Fruit fly (Drosophila melanogaster) whole organism, embryonic: ENCODE measurements around the gene CG9986.

Source experiments
- Abd-B ChIP-seq: fragments of 200-800 bp; sonication (Bioruptor generic); optimal IDR thresholded peaks from 2 replicates; lab custom pipeline; 2018; ENCODE audit warnings: missing biosample characterization, mild to moderate bottlenecking, missing genetic modification characterization, moderate library complexity
- Bteb2 ChIP-seq: fragments of 200-800 bp; sonication (Bioruptor generic); optimal IDR thresholded peaks from 2 replicates; lab custom pipeline; 2016; ENCODE audit warnings: missing biosample characterization, missing genetic modification characterization
- CG11560 ChIP-seq: fragments of 200-800 bp; sonication (Bioruptor generic); IDR thresholded peaks from 3 replicates; pipeline ENCODE4 v1.3.6; 2022; ENCODE audit warnings: missing biosample characterization, missing genetic modification characterization
- CG11695 ChIP-seq: fragments of 200-800 bp; sonication (Bioruptor generic); IDR thresholded peaks from 3 replicates; pipeline ENCODE4 v1.3.6; 2022; ENCODE audit warnings: missing biosample characterization, missing genetic modification characterization
- CG13296 ChIP-seq: fragments of 200-800 bp; sonication (Bioruptor generic); optimal IDR thresholded peaks from 3 replicates; lab custom pipeline; 2018; ENCODE audit warnings: missing biosample characterization, mild to moderate bottlenecking, missing genetic modification characterization
- CG15073 ChIP-seq: fragments of 200-800 bp; sonication (Bioruptor generic); optimal IDR thresholded peaks from 2 replicates; lab custom pipeline; 2016; ENCODE audit warnings: missing biosample characterization, missing genetic modification characterization
- CG1792 ChIP-seq: fragments of 200-800 bp; sonication (Bioruptor generic); optimal IDR thresholded peaks from 2 replicates; lab custom pipeline; 2016; ENCODE audit warnings: missing biosample characterization, missing genetic modification characterization
- CG2202 ChIP-seq: fragments of 200-800 bp; sonication (Bioruptor generic); optimal IDR thresholded peaks from 2 replicates; lab custom pipeline; 2018; ENCODE audit warnings: missing biosample characterization, mild to moderate bottlenecking, missing genetic modification characterization
- CG3995 ChIP-seq: fragments of 200-800 bp; sonication (Bioruptor generic); optimal IDR thresholded peaks from 3 replicates; lab custom pipeline; 2016; ENCODE audit warnings: missing biosample characterization, missing genetic modification characterization
- CG7745 ChIP-seq: fragments of 200-800 bp; sonication (Bioruptor generic); optimal IDR thresholded peaks from 2 replicates; lab custom pipeline; 2018; ENCODE audit warnings: missing biosample characterization, mild to moderate bottlenecking, missing genetic modification characterization, moderate library complexity
- CG7987 ChIP-seq: fragments of 200-800 bp; sonication (Bioruptor generic); optimal IDR thresholded peaks from 2 replicates; lab custom pipeline; 2018; ENCODE audit warnings: missing biosample characterization, mild to moderate bottlenecking, missing genetic modification characterization, moderate library complexity
- CG8765 ChIP-seq: fragments of 200-800 bp; sonication (Bioruptor generic); IDR thresholded peaks from 2 replicates; pipeline ENCODE4 v1.3.6; 2022; ENCODE audit warnings: missing biosample characterization, missing genetic modification characterization
- CG8924 ChIP-seq: fragments of 200-800 bp; optimal IDR thresholded peaks from 3 replicates; lab custom pipeline; 2019; ENCODE audit warnings: missing biosample characterization, mild to moderate bottlenecking, missing genetic modification characterization, moderate library complexity
- CkIIα-i1 ChIP-seq: fragments of 200-800 bp; sonication (Bioruptor generic); IDR thresholded peaks from 2 replicates; pipeline ENCODE4 v1.3.6; 2022; ENCODE audit warnings: missing biosample characterization, missing genetic modification characterization
- D ChIP-seq, 2 experiments: fragments of 200-800 bp in 1 of 2; fragments of >200 bp in 1 of 2; sonication (Bioruptor generic) in 1 of 2; optimal IDR thresholded peaks; 2 replicates in 1 of 2; 3 replicates in 1 of 2; lab custom pipeline; 2017; ENCODE audit warnings: mild to moderate bottlenecking in 1 of 2, missing biosample characterization in 1 of 2, missing genetic modification characterization in 1 of 2, missing genetic modification reagents in 1 of 2
- Dfd ChIP-seq, 2 experiments: fragments of >200 bp; optimal IDR thresholded peaks; 2 replicates each; lab custom pipeline; 2017; ENCODE audit warnings: missing biosample characterization in 2 of 2, missing genetic modification characterization in 2 of 2
- Dp ChIP-seq: fragments of 200-800 bp; sonication (Bioruptor generic); optimal IDR thresholded peaks from 2 replicates; lab custom pipeline; 2018; ENCODE audit warnings: missing biosample characterization, mild to moderate bottlenecking, missing genetic modification characterization, moderate library complexity
- Ets65A ChIP-seq: fragments of 200-800 bp; sonication (Bioruptor generic); peaks from one replicate; lab custom pipeline; 2016; ENCODE audit warnings: missing biosample characterization, missing genetic modification characterization
- Gsc ChIP-seq: fragments of 200-800 bp; sonication (Bioruptor generic); IDR thresholded peaks from 2 replicates; pipeline ENCODE4 v1.3.6; 2022; ENCODE audit warnings: missing biosample characterization, missing genetic modification characterization
- Hr39 ChIP-seq: fragments of >200 bp; optimal IDR thresholded peaks from 2 replicates; lab custom pipeline; 2017
- Mad ChIP-seq: fragments of 200-800 bp; sonication (Bioruptor generic); optimal IDR thresholded peaks from 2 replicates; lab custom pipeline; 2016; ENCODE audit warnings: missing biosample characterization, missing genetic modification characterization
- NfI ChIP-seq: fragments of 200-800 bp; sonication (Bioruptor generic); optimal IDR thresholded peaks from 3 replicates; lab custom pipeline; 2018; ENCODE audit warnings: missing biosample characterization, mild to moderate bottlenecking, missing genetic modification characterization, moderate library complexity
- Optix ChIP-seq: fragments of 200-800 bp; sonication (Bioruptor generic); IDR thresholded peaks from 3 replicates; pipeline ENCODE4 v1.3.6; 2022; ENCODE audit warnings: missing biosample characterization, missing genetic modification characterization
- Pdp1 ChIP-seq, 2 experiments: fragments of 200-800 bp; sonication (Bioruptor generic); optimal IDR thresholded peaks; 3 replicates each; lab custom pipeline; 2016; ENCODE audit warnings: missing biosample characterization in 2 of 2, missing genetic modification characterization in 2 of 2, mild to moderate bottlenecking in 1 of 2, moderate library complexity in 1 of 2
- Rfx ChIP-seq: fragments of 200-800 bp; sonication (Bioruptor generic); IDR thresholded peaks from 2 replicates; pipeline ENCODE4 v1.3.6; 2022; ENCODE audit warnings: missing biosample characterization, missing genetic modification characterization
- Six4 ChIP-seq: fragments of 200-800 bp; sonication (Bioruptor generic); optimal IDR thresholded peaks from 2 replicates; lab custom pipeline; 2016; ENCODE audit warnings: missing biosample characterization, missing genetic modification characterization
- Sry-β ChIP-seq: fragments of 200-800 bp; sonication (Bioruptor generic); optimal IDR thresholded peaks from 2 replicates; lab custom pipeline; 2018; ENCODE audit warnings: missing biosample characterization, mild to moderate bottlenecking, missing genetic modification characterization, moderate library complexity
- Vsx1 ChIP-seq: fragments of 200-800 bp; sonication (Bioruptor generic); optimal IDR thresholded peaks from 2 replicates; lab custom pipeline; 2017; ENCODE audit warnings: missing biosample characterization, mild to moderate bottlenecking, missing genetic modification characterization, missing genetic modification reagents
- Xbp1 ChIP-seq: fragments of 200-800 bp; sonication (Bioruptor generic); optimal IDR thresholded peaks from 3 replicates; lab custom pipeline; 2016; ENCODE audit warnings: missing biosample characterization, mild to moderate bottlenecking, missing genetic modification characterization
- ac ChIP-seq: fragments of 200-800 bp; sonication (Bioruptor generic); optimal IDR thresholded peaks from 3 replicates; lab custom pipeline; 2017; ENCODE audit warnings: missing biosample characterization, mild to moderate bottlenecking, missing genetic modification characterization
- crol ChIP-seq: fragments of 200-800 bp; sonication (Bioruptor generic); IDR thresholded peaks from 2 replicates; pipeline ENCODE4 v1.3.6; 2022; ENCODE audit warnings: missing biosample characterization, missing genetic modification characterization
- dmrt99B ChIP-seq: fragments of 200-800 bp; sonication (Bioruptor generic); optimal IDR thresholded peaks from 2 replicates; lab custom pipeline; 2018; ENCODE audit warnings: missing biosample characterization, mild to moderate bottlenecking, missing genetic modification characterization, moderate library complexity
- ems ChIP-seq: fragments of 200-800 bp; sonication (Bioruptor generic); optimal IDR thresholded peaks from 3 replicates; lab custom pipeline; 2016; ENCODE audit warnings: missing biosample characterization, missing genetic modification characterization
- h ChIP-seq: fragments of >200 bp; optimal IDR thresholded peaks from 2 replicates; lab custom pipeline; 2017
- ind ChIP-seq: fragments of 200-800 bp; sonication (Bioruptor generic); optimal IDR thresholded peaks from 3 replicates; lab custom pipeline; 2016; ENCODE audit warnings: missing biosample characterization, missing genetic modification characterization
- inv ChIP-seq: fragments of 200-800 bp; sonication (Bioruptor generic); IDR thresholded peaks from 2 replicates; pipeline ENCODE4 v1.3.6; 2022; ENCODE audit warnings: missing biosample characterization, missing genetic modification characterization; ENCODE audit not compliant: partially characterized antibody
- jigr1 ChIP-seq: fragments of 200-800 bp; sonication (Bioruptor generic); IDR thresholded peaks from 3 replicates; pipeline ENCODE4 v1.3.6; 2022; ENCODE audit warnings: missing biosample characterization, missing genetic modification characterization
- kah ChIP-seq: fragments of 200-800 bp; sonication (Bioruptor generic); optimal IDR thresholded peaks from 2 replicates; lab custom pipeline; 2018; ENCODE audit warnings: missing biosample characterization, mild to moderate bottlenecking, missing genetic modification characterization
- lilli ChIP-seq: fragments of 200-800 bp; sonication (Bioruptor generic); optimal IDR thresholded peaks from 3 replicates; lab custom pipeline; 2016; ENCODE audit warnings: missing biosample characterization, missing genetic modification characterization
- onecut ChIP-seq: fragments of 200-800 bp; sonication (Bioruptor generic); IDR thresholded peaks from 2 replicates; pipeline ENCODE4 v1.3.6; 2022; ENCODE audit warnings: missing biosample characterization, missing genetic modification characterization
- pan ChIP-seq, 4 experiments: fragments of >200 bp in 3 of 4; fragments of 200-800 bp in 1 of 4; sonication (Bioruptor generic) in 1 of 4; optimal IDR thresholded peaks in 3 of 4; IDR thresholded peaks in 1 of 4; 2 replicates each; pipeline versions ENCODE4 v1.3.6 to Lab custom; 2017 to 2022; ENCODE audit warnings: missing biosample characterization in 2 of 4, missing genetic modification characterization in 2 of 4, mixed read lengths in 1 of 4
- psq ChIP-seq: fragments of 200-800 bp; sonication (Bioruptor generic); optimal IDR thresholded peaks from 2 replicates; lab custom pipeline; 2017; ENCODE audit warnings: missing biosample characterization, missing genetic modification characterization
- pum ChIP-seq: fragments of 200-800 bp; sonication (Bioruptor generic); optimal IDR thresholded peaks from 2 replicates; lab custom pipeline; 2016; ENCODE audit warnings: missing biosample characterization, missing genetic modification characterization
- repo ChIP-seq: fragments of 200-800 bp; sonication (Bioruptor generic); optimal IDR thresholded peaks from 2 replicates; lab custom pipeline; 2016; ENCODE audit warnings: missing biosample characterization, missing genetic modification characterization
- run ChIP-seq: fragments of 200-800 bp; sonication (Bioruptor generic); optimal IDR thresholded peaks from 3 replicates; lab custom pipeline; 2018; ENCODE audit warnings: missing biosample characterization, mild to moderate bottlenecking, missing genetic modification characterization
- slou ChIP-seq: fragments of 200-800 bp; sonication (Bioruptor generic); optimal IDR thresholded peaks from 3 replicates; lab custom pipeline; 2016; ENCODE audit warnings: missing biosample characterization, missing genetic modification characterization
- sr ChIP-seq: fragments of 200-800 bp; sonication (Bioruptor generic); IDR thresholded peaks from 3 replicates; pipeline ENCODE4 v1.3.6; 2022; ENCODE audit warnings: missing biosample characterization, missing genetic modification characterization
- tin ChIP-seq: fragments of 200-800 bp; sonication (Bioruptor generic); optimal IDR thresholded peaks from 3 replicates; lab custom pipeline; 2016; ENCODE audit warnings: missing biosample characterization, missing genetic modification characterization
- vfl ChIP-seq: fragments of 200-800 bp; sonication (Bioruptor generic); optimal IDR thresholded peaks from 2 replicates; lab custom pipeline; 2016; ENCODE audit warnings: missing biosample characterization, missing genetic modification characterization
- wek ChIP-seq: fragments of 200-800 bp; sonication (Bioruptor generic); optimal IDR thresholded peaks from 3 replicates; lab custom pipeline; 2018; ENCODE audit warnings: missing biosample characterization, mild to moderate bottlenecking, missing genetic modification characterization, moderate library complexity
- z ChIP-seq: fragments of 200-800 bp; sonication (Bioruptor generic); IDR thresholded peaks from 3 replicates; pipeline ENCODE4 v1.3.6; 2022; ENCODE audit warnings: missing biosample characterization, missing genetic modification characterization
- zen ChIP-seq: fragments of 200-800 bp; sonication (Bioruptor generic); optimal IDR thresholded peaks from 3 replicates; lab custom pipeline; 2018; ENCODE audit warnings: missing biosample characterization, mild to moderate bottlenecking, missing genetic modification characterization, moderate library complexity

The CG9986 gene

DNA sequence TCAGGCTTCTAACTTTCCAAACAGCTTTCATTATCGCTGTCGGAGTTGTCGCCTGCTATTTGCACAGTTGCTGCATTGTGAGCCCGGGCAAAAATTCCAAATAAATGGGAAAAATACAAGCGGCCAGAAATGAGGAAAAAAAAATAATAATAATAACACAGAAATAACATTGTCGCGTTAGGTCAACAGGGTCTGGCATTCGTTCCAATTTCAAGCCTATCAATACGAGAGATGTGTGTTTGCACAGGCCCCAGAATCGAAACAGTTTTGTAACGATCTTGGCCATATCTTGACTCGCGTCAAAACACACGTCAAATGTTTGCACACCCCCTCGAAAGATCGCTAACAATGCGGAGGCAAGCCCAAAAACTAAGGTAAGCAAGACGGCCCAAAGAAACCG lies 49.5 kb upstream of the CG9986 start (continued):
- no peak for TF ChIP-seq lilli (GFP tag; lab: Kevin White, UChicago)
- TF ChIP-seq inv (GFP tag; lab: Robert Waterston, UW): no peak
- peak in 1 of 2 experiments; percentile 15 for TF ChIP-seq Pdp1 (GFP tag; optimal IDR thresholded peaks at IDR 0.05; lab: Kevin White, UChicago)
- no peak for TF ChIP-seq Dfd (GFP tag; optimal IDR thresholded peaks at IDR 0.05; lab: Kevin White, UChicago)
- no peak for TF ChIP-seq CG7745 (tag; lab: Kevin White, UChicago)
- no peak; the same call in 1 of the 2 replicates for TF ChIP-seq onecut (GFP tag; lab: Robert Waterston, UW)
- peak; percentile 58 for TF ChIP-seq CG13296 (GFP tag; lab: Kevin White, UChicago)
- no peak for TF ChIP-seq NfI (GFP tag; lab: Kevin White, UChicago)
- no peak for TF ChIP-seq h (lab: Kevin White, UChicago)
- TF ChIP-seq Rfx: peak; percentile 33; the same call in 1 of the 2 replicates
- no peak for TF ChIP-seq psq (GFP tag; lab: Kevin White, UChicago)
- no peak for TF ChIP-seq Sry-β (GFP tag; lab: Kevin White, UChicago)
- no peak for TF ChIP-seq CG8924 (tag; lab: Kevin White, UChicago)
- peak; percentile 21 for TF ChIP-seq CG7987
- TF ChIP-seq slou (GFP tag; lab: Kevin White, UChicago): no peak
- TF ChIP-seq crol (GFP tag; lab: Robert Waterston, UW): no peak
- TF ChIP-seq vfl (GFP tag; lab: Kevin White, UChicago): no peak
- TF ChIP-seq Abd-B (GFP tag; lab: Kevin White, UChicago): no peak
- TF ChIP-seq ind (GFP tag; lab: Kevin White, UChicago): no peak
- TF ChIP-seq jigr1 (GFP tag; lab: Robert Waterston, UW): no peak
- TF ChIP-seq Dp (GFP tag; lab: Kevin White, UChicago): no peak
- TF ChIP-seq Xbp1 (GFP tag; lab: Kevin White, UChicago): no peak
- no peak for TF ChIP-seq Ets65A (GFP tag; lab: Kevin White, UChicago)
- no peak for TF ChIP-seq Gsc (GFP tag; lab: Robert Waterston, UW)
- TF ChIP-seq dmrt99B (tag; lab: Kevin White, UChicago): peak; percentile 4
- no peak for TF ChIP-seq Bteb2 (GFP tag; lab: Kevin White, UChicago)
- no peak for TF ChIP-seq CG3995 (GFP tag; lab: Kevin White, UChicago)
- TF ChIP-seq z (GFP tag; lab: Robert Waterston, UW): no peak
- TF ChIP-seq wek: peak; percentile 19
- no peak for TF ChIP-seq ac (GFP tag; lab: Kevin White, UChicago)
- no peak for TF ChIP-seq Mad
- no peak for TF ChIP-seq CkIIα-i1
- TF ChIP-seq CG11560 (tag; lab: Robert Waterston, UW): no peak
- no peak for TF ChIP-seq ems (GFP tag; lab: Kevin White, UChicago)
- TF ChIP-seq Optix (GFP tag; lab: Robert Waterston, UW): no peak
- TF ChIP-seq CG8765: no peak
- TF ChIP-seq CG2202: peak; percentile 19
- no peak for TF ChIP-seq D (optimal IDR thresholded peaks at IDR 0.05; lab: Kevin White, UChicago)
- peak; percentile 14 for TF ChIP-seq D (GFP tag; optimal IDR thresholded peaks at IDR 0.05; lab: Kevin White, UChicago)
- TF ChIP-seq CG15073: no peak
- TF ChIP-seq run (tag; lab: Kevin White, UChicago): no peak
- no peak for TF ChIP-seq kah (GFP tag; lab: Kevin White, UChicago)
- no peak for TF ChIP-seq tin (GFP tag; lab: Kevin White, UChicago)
- TF ChIP-seq CG11695 (GFP tag; lab: Robert Waterston, UW): 0 out of 3 replicates have a peak, but pooled peaks have one; percentile 47
- no peak for TF ChIP-seq repo (GFP tag; lab: Kevin White, UChicago)
- no peak for TF ChIP-seq Six4 (GFP tag; lab: Kevin White, UChicago)
- TF ChIP-seq Vsx1 (GFP tag; lab: Kevin White, UChicago): peak; percentile 61
- TF ChIP-seq zen: no peak
- TF ChIP-seq pum (GFP tag; lab: Kevin White, UChicago): no peak
- no peak for TF ChIP-seq pan (optimal IDR thresholded peaks at IDR 0.05; lab: Kevin White, UChicago)
- TF ChIP-seq pan (GFP tag; optimal IDR thresholded peaks at IDR 0.05 in 1 of 2, IDR thresholded peaks at IDR 0.05 in 1 of 2): peak in 1 of 2 experiments; percentile 28
- TF ChIP-seq sr: no peak
- TF ChIP-seq CG1792: no peak
- TF ChIP-seq Hr39 (lab: Kevin White, UChicago): no peak
